Worm (Caenorhabditis elegans): Measurements from ENCODE around the gene mps-1.
A peak's percentile ranks its signal among the peaks of the same experiment; 100 is the strongest.

The mps-1 gene

DNA sequence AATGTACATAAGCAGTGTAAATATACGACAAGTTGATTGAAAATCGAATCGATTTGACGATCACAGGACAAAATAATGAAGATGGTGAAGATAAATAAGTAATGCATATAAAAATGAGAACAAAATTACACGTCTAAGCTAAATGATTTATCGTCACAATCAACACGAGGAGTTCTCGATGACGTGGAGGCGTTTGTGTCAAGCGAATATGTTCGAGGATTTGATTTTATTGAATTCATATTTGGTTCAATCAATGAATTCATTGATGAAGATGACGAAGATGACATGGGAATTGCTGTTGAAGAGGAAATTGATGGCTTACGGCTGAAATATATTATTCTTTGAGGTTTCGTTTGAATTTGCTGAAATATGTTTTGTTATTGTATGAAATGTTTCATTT is 1.6 kb downstream of the mps-1 start, which contains the start of gene nyn-3:
nyn-3 (minus strand) TSS at position 101 of the 400 bp plus-strand sequence.
- TF ChIP-seq grh-1 (GFP tag; IDR thresholded peaks at IDR 0.05) (no peak), ceh-63 (GFP tag; optimal IDR thresholded peaks at IDR 0.05) (no peak), lin-39 (tag; optimal IDR thresholded peaks at IDR 0.05) (no peak), nhr-12 (tag; optimal IDR thresholded peaks at IDR 0.05) (no peak), xbp-1 (tag; optimal IDR thresholded peaks at IDR 0.05) (no peak), blmp-1 (tag; optimal IDR thresholded peaks at IDR 0.05) (no peak), zip-4 (GFP tag; optimal IDR thresholded peaks at IDR 0.05) (no peak), unc-98 (GFP tag; IDR thresholded peaks at IDR 0.05) (no peak), egl-27 (tag; optimal IDR thresholded peaks at IDR 0.05) (no peak), hlh-4 (tag; optimal IDR thresholded peaks at IDR 0.05) (no peak), fos-1 (tag; optimal IDR thresholded peaks at IDR 0.05) (no peak), nhr-77 (tag; optimal IDR thresholded peaks at IDR 0.05) (no peak), sup-37 (GFP tag; optimal IDR thresholded peaks at IDR 0.05) (no peak), ceh-8 (GFP tag; optimal IDR thresholded peaks at IDR 0.05) (no peak), tlp-1 (tag; optimal IDR thresholded peaks at IDR 0.05) (no peak), lin-35 (GFP tag; optimal IDR thresholded peaks at IDR 0.05) (no peak), mep-1 (tag; optimal IDR thresholded peaks at IDR 0.05) (no peak), hlh-17 (GFP tag; optimal IDR thresholded peaks at IDR 0.05; ENCODE audit: borderline replicate concordance) (no peak), irx-1 (tag; optimal IDR thresholded peaks at IDR 0.05) (no peak), lin-14 (GFP tag; optimal IDR thresholded peaks at IDR 0.05) (no peak)

DNA sequence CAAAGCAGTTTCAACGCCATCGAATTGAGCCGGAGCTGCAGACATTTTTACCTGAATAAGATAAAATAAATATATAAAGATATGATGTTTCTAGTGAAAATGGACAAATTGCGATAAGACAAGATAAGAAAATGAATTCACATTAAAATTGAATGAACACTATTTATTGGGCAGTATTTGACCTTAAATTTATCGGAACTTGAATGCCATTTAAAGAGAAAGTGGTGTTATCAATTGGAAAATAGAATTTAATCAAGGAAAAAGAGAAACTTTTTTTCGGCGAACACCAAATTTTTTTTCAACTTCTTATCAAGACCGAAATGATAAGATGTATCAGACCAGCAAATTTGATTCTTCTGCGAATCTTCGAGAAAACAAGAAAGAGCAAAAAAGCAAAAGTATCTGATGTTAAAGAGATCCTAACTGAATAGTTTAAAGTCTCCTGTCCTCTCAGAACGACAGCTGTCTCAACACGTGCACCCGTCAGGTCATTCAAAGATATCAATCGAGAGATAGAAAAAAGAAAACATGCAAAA is 4.0 kb downstream of the mps-1 start, which contains the start of gene upb-1:
upb-1 (minus strand) TSS at position 51 of the 536 bp plus-strand sequence.
- no peak for TF ChIP-seq elt-3 (tag; optimal IDR thresholded peaks at IDR 0.05)
- TF ChIP-seq ama-1 (optimal IDR thresholded peaks at IDR 0.05), result no peak
- peak; percentile 52 for TF ChIP-seq blmp-1 (tag; optimal IDR thresholded peaks at IDR 0.05)
- TF ChIP-seq swsn-7 (tag; optimal IDR thresholded peaks at IDR 0.05), result peak; percentile 7
- TF ChIP-seq C04F5.9 (tag; optimal IDR thresholded peaks at IDR 0.05), result no peak
- no peak for TF ChIP-seq lin-15B (tag; optimal IDR thresholded peaks at IDR 0.05)
- no peak for TF ChIP-seq unc-86 (tag; optimal IDR thresholded peaks at IDR 0.05)
- peak in 1 of 2 experiments; percentile 24 for TF ChIP-seq efl-1 (optimal IDR thresholded peaks at IDR 0.05)
- TF ChIP-seq efl-1 (GFP tag; optimal IDR thresholded peaks at IDR 0.05 in 1 of 2), result no peak
- TF ChIP-seq nhr-28 (tag; optimal IDR thresholded peaks at IDR 0.05), result no peak
- TF ChIP-seq nhr-71 (tag; optimal IDR thresholded peaks at IDR 0.05), result peak; percentile 82
- TF ChIP-seq lin-14 (GFP tag; optimal IDR thresholded peaks at IDR 0.05), result peak; percentile 72
- TF ChIP-seq ceh-8 (GFP tag; optimal IDR thresholded peaks at IDR 0.05), result no peak
- no peak for TF ChIP-seq pag-3 (tag; optimal IDR thresholded peaks at IDR 0.05; ENCODE audit: borderline replicate concordance, insufficient read depth)
- no peak for TF ChIP-seq efl-3 (GFP tag; optimal IDR thresholded peaks at IDR 0.05)
- TF ChIP-seq nhr-11 (tag; optimal IDR thresholded peaks at IDR 0.05), result no peak
- no peak for TF ChIP-seq ceh-82 (tag; optimal IDR thresholded peaks at IDR 0.05)
- TF ChIP-seq pax-3 (tag; optimal IDR thresholded peaks at IDR 0.05), result no peak
- peak; percentile 39 for TF ChIP-seq unc-130 (tag; optimal IDR thresholded peaks at IDR 0.05)
- no peak for TF ChIP-seq lin-39 (tag; optimal IDR thresholded peaks at IDR 0.05)
- TF ChIP-seq skn-1 (tag; optimal IDR thresholded peaks at IDR 0.05), result no peak
- TF ChIP-seq xbp-1 (tag; optimal IDR thresholded peaks at IDR 0.05), result no peak
- no peak for TF ChIP-seq vab-15 (tag; optimal IDR thresholded peaks at IDR 0.05)
- TF ChIP-seq hlh-17 (GFP tag; optimal IDR thresholded peaks at IDR 0.05; ENCODE audit: borderline replicate concordance), result no peak
- peak; percentile 52 for TF ChIP-seq nhr-20 (tag; optimal IDR thresholded peaks at IDR 0.05)
- TF ChIP-seq nhr-237 (tag; optimal IDR thresholded peaks at IDR 0.05), result no peak
- no peak for TF ChIP-seq nhr-90 (tag; optimal IDR thresholded peaks at IDR 0.05; ENCODE audit: poor library complexity)
- no peak for TF ChIP-seq C34B4.2 (tag; optimal IDR thresholded peaks at IDR 0.05)
- no peak for TF ChIP-seq unc-98 (GFP tag; IDR thresholded peaks at IDR 0.05)
- TF ChIP-seq unc-30 (tag; optimal IDR thresholded peaks at IDR 0.05), result no peak
- peak in 1 of 2 experiments; percentile 64 for TF ChIP-seq mdl-1 (tag; optimal IDR thresholded peaks at IDR 0.05)
- no peak for TF ChIP-seq nhr-77 (tag; optimal IDR thresholded peaks at IDR 0.05)
- peak; percentile 62 for TF ChIP-seq rnt-1 (tag; optimal IDR thresholded peaks at IDR 0.05)
- no peak for TF ChIP-seq aly-2 (tag; optimal IDR thresholded peaks at IDR 0.05)
- no peak for TF ChIP-seq zag-1 (tag; optimal IDR thresholded peaks at IDR 0.05)
- TF ChIP-seq tbx-2 (tag; optimal IDR thresholded peaks at IDR 0.05), result no peak
- TF ChIP-seq zip-4 (GFP tag; optimal IDR thresholded peaks at IDR 0.05), result no peak
- no peak for TF ChIP-seq hlh-4 (tag; optimal IDR thresholded peaks at IDR 0.05)
- no peak for TF ChIP-seq hpl-2 (GFP tag; optimal IDR thresholded peaks at IDR 0.05)
- TF ChIP-seq irx-1 (tag; optimal IDR thresholded peaks at IDR 0.05), result no peak
- TF ChIP-seq mef-2 (tag; optimal IDR thresholded peaks at IDR 0.05), result no peak
